Worm (Caenorhabditis elegans) whole organism, early embryonic: ENCODE measurements around the gene F01D4.5.

ENCODE experiments used
- F13C5.2 ChIP-seq: sonication (generic microtip); optimal IDR thresholded peaks from 2 replicates; lab custom pipeline; 2017; ENCODE audit warnings: mild to moderate bottlenecking, missing genetic modification characterization, inconsistent platforms, missing compliant biosample characterization
- ets-7 ChIP-seq: sonication (generic microtip); optimal IDR thresholded peaks from 2 replicates; lab custom pipeline; 2016; ENCODE audit warnings: missing genotype, missing genetic modification characterization, missing compliant biosample characterization

DNA sequence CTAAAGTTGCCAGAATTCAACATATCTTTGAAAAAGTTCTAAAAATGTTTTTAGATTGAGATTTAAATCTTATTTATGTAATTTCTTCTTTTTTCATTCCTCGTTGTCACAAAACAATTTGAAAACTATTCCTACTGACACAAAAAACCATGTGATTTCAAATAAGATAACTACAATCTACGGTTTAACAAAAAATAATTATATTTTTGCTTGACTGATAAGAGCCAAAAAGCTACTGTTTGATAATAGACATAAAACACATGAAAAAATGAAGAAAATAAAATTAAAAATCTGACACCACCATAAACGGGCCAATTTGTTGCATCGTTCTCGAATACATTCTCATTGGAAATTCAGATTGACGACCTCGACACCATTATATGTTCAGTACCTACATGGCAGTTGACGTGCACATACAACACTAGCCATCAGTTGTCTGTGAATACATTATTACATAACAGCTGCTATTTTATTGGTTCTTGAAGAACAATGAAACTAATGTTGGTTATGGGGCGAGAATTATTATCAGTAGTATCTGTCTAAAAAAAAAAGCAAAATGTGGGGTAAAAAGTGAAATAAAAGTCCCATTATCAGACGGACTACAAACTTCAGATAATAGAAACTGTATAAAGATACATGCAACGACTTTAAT, 19.3 kb downstream of the F01D4.5 start, which contains the start of gene ugt-43:
- TF ChIP-seq F13C5.2 (tag; lab: Kevin White, UChicago), result no peak
- TF ChIP-seq ets-7 (tag; lab: Kevin White, UChicago), result no peak
